Fruit fly (Drosophila melanogaster) whole organism, larva: ENCODE data around the gene mthl5.

ENCODE experiments used
- noc ChIP-seq: fragments of 200-800 bp; sonication (Bioruptor generic); optimal IDR thresholded peaks from 3 replicates; lab custom pipeline; 2019; ENCODE audit warnings: missing biosample characterization, mild to moderate bottlenecking, missing genetic modification characterization, moderate library complexity

Gene mthl5

dm6 chr3R:11859534-11860254 lies 27.3 kb downstream of the mthl5 start:
- no peak for TF ChIP-seq noc (tag; lab: Kevin White, UChicago)

- TF ChIP-seq noc (tag; lab: Kevin White, UChicago), result no peak
These were observed 27.9 kb downstream of the mthl5 start for dm6 chr3R:11859103-11859502.

- TF ChIP-seq noc (tag; lab: Kevin White, UChicago), result no peak
These were observed 30.7 kb downstream of the mthl5 start for dm6 chr3R:11856295-11856694.

- TF ChIP-seq noc (tag; lab: Kevin White, UChicago), result no peak
These were observed 31.8 kb downstream of the mthl5 start for dm6 chr3R:11855156-11855555.

- TF ChIP-seq noc (tag; lab: Kevin White, UChicago), result no peak
These were observed 35.0 kb downstream of the mthl5 start for dm6 chr3R:11851939-11852338.

dm6 chr3R:11850917-11851897 lies 35.8 kb downstream of the mthl5 start:
- no peak for TF ChIP-seq noc (tag; lab: Kevin White, UChicago)

- no peak for TF ChIP-seq noc (tag; lab: Kevin White, UChicago)
These were observed 37.4 kb downstream of the mthl5 start for dm6 chr3R:11849378-11850249.

- no peak for TF ChIP-seq noc (tag; lab: Kevin White, UChicago)
These were observed 39.6 kb downstream of the mthl5 start for dm6 chr3R:11847379-11847778.
